Fruit fly (Drosophila melanogaster): ENCODE measurements around the gene CG1677.
A peak's percentile ranks its signal among the peaks of the same experiment; 100 is the strongest.

The CG1677 gene

dm6 chrX:7336121-7336961, 69.3 kb downstream of the CG1677 start (continued):
- TF ChIP-seq odd (GFP tag; optimal IDR thresholded peaks at IDR 0.05): peak; percentile 81
- peak; percentile 80 for TF ChIP-seq HLH54F (GFP tag; optimal IDR thresholded peaks at IDR 0.05)
- peak; percentile 61; the same call in 1 of the 2 replicates for TF ChIP-seq sim (GFP tag; IDR thresholded peaks at IDR 0.05)
- TF ChIP-seq HHEX (GFP tag; optimal IDR thresholded peaks at IDR 0.05): peak; percentile 83
- peak; percentile 64 for TF ChIP-seq CG4282 (GFP tag; optimal IDR thresholded peaks at IDR 0.05)
- TF ChIP-seq CG18599 (GFP tag; optimal IDR thresholded peaks at IDR 0.05): peak; percentile 90
- TF ChIP-seq CG9727 (GFP tag; optimal IDR thresholded peaks at IDR 0.05): peak; percentile 83
- peak; percentile 68 for TF ChIP-seq CG17361 (GFP tag; IDR thresholded peaks at IDR 0.05)
- TF ChIP-seq tin (GFP tag; optimal IDR thresholded peaks at IDR 0.05): peak; percentile 91
- peak; percentile 75 for TF ChIP-seq CG4404 (GFP tag; IDR thresholded peaks at IDR 0.05)
- peak; percentile 84 for TF ChIP-seq CG17186 (GFP tag; optimal IDR thresholded peaks at IDR 0.05)
- TF ChIP-seq CG18011 (GFP tag; optimal IDR thresholded peaks at IDR 0.05): peak; percentile 61
- TF ChIP-seq Dref (GFP tag; IDR thresholded peaks at IDR 0.05): no peak
- peak; percentile 57; the same call in 1 of the 3 replicates for TF ChIP-seq CG11456 (GFP tag; IDR thresholded peaks at IDR 0.05)
- TF ChIP-seq CG4360 (GFP tag; IDR thresholded peaks at IDR 0.05): peak; percentile 62
- no peak; the same call in 1 of the 2 replicates for TF ChIP-seq GATAe (GFP tag; conservative IDR thresholded peaks at IDR 0.05)
- TF ChIP-seq nom (GFP tag; optimal IDR thresholded peaks at IDR 0.05): no peak
- TF ChIP-seq exex (tag; optimal IDR thresholded peaks at IDR 0.05): peak; percentile 61
- TF ChIP-seq ro (GFP tag; IDR thresholded peaks at IDR 0.05): peak; percentile 54; the same call in 1 of the 2 replicates
- TF ChIP-seq CG1603 (tag; optimal IDR thresholded peaks at IDR 0.05): peak; percentile 98
- TF ChIP-seq crp (GFP tag; optimal IDR thresholded peaks at IDR 0.05): peak in 1 of 2 experiments; percentile 49
- peak; percentile 86 for TF ChIP-seq CG3281 (GFP tag; optimal IDR thresholded peaks at IDR 0.05)
- TF ChIP-seq E2f1 (GFP tag; IDR thresholded peaks at IDR 0.05): peak; percentile 85
- peak; percentile 65 for TF ChIP-seq CG2116 (GFP tag; optimal IDR thresholded peaks at IDR 0.05)
- TF ChIP-seq CG4424 (GFP tag; optimal IDR thresholded peaks at IDR 0.05): peak; percentile 93
- peak; percentile 82 for TF ChIP-seq CG13775 (GFP tag; optimal IDR thresholded peaks at IDR 0.05)
- TF ChIP-seq CG12744 (GFP tag; optimal IDR thresholded peaks at IDR 0.05): peak; percentile 79
- TF ChIP-seq CG3726 (GFP tag; IDR thresholded peaks at IDR 0.05): peak; percentile 83; the same call in 2 of the 3 replicates
- TF ChIP-seq CG1647 (GFP tag; optimal IDR thresholded peaks at IDR 0.05): peak; percentile 83
- no peak for TF ChIP-seq aop (GFP tag; IDR thresholded peaks at IDR 0.05)
- TF ChIP-seq Ptx1 (GFP tag; IDR thresholded peaks at IDR 0.05): peak; percentile 90
- peak; percentile 74 for TF ChIP-seq CG14667 (GFP tag; IDR thresholded peaks at IDR 0.05)
- peak; percentile 47 for TF ChIP-seq Sry-δ (GFP tag; optimal IDR thresholded peaks at IDR 0.05)
- TF ChIP-seq CG8924 (tag; optimal IDR thresholded peaks at IDR 0.05): peak; percentile 95
- peak; percentile 88 for TF ChIP-seq slp2 (GFP tag; optimal IDR thresholded peaks at IDR 0.05)
- peak; percentile 77 for TF ChIP-seq her (GFP tag; optimal IDR thresholded peaks at IDR 0.05)
- no peak for TF ChIP-seq Sin3A (optimal IDR thresholded peaks at IDR 0.05)
- peak; percentile 86 for TF ChIP-seq Camta (GFP tag; optimal IDR thresholded peaks at IDR 0.05)
- peak; percentile 87 for TF ChIP-seq ken (GFP tag; IDR thresholded peaks at IDR 0.05)
- TF ChIP-seq dysf (GFP tag; IDR thresholded peaks at IDR 0.05): peak; percentile 91
- peak; percentile 87 for TF ChIP-seq run (tag; optimal IDR thresholded peaks at IDR 0.05)
- peak; percentile 91 for TF ChIP-seq CG12659 (GFP tag; optimal IDR thresholded peaks at IDR 0.05)
- TF ChIP-seq h (optimal IDR thresholded peaks at IDR 0.05): no peak
- peak; percentile 97 for TF ChIP-seq CG6654 (GFP tag; optimal IDR thresholded peaks at IDR 0.05)
- peak; percentile 35 for TF ChIP-seq Hey (tag; optimal IDR thresholded peaks at IDR 0.05)
- TF ChIP-seq Dll (GFP tag; IDR thresholded peaks at IDR 0.05; ENCODE audit: partially characterized antibody): no peak
- peak; percentile 51; the same call in 1 of the 2 replicates for TF ChIP-seq CG31224 (GFP tag; IDR thresholded peaks at IDR 0.05)
- TF ChIP-seq zf30C (GFP tag; optimal IDR thresholded peaks at IDR 0.05): no peak
- peak; percentile 85 for TF ChIP-seq seq (GFP tag; IDR thresholded peaks at IDR 0.05)
- TF ChIP-seq CG31365 (tag; optimal IDR thresholded peaks at IDR 0.05): peak; percentile 66

Data from whole organism, embryonic.